Worm (Caenorhabditis elegans) whole organism, L1 larva: ENCODE measurements around the gene T24C12.4.

Source experiments
- C04F5.9 ChIP-seq: sonication (generic microtip); optimal IDR thresholded peaks from 2 replicates; lab custom pipeline; 2016; ENCODE audit warnings: missing genetic modification characterization, missing compliant biosample characterization
- C16A3.4 ChIP-seq: fragments of 150-350 bp; optimal IDR thresholded peaks from 2 replicates; lab custom pipeline; 2014; ENCODE audit warnings: missing biosample characterization, missing genetic modification characterization
- C34B4.2 ChIP-seq: sonication (generic microtip); optimal IDR thresholded peaks from 2 replicates; lab custom pipeline; 2017; ENCODE audit warnings: mild to moderate bottlenecking, missing genetic modification characterization, missing compliant biosample characterization
- F16B12.6 ChIP-seq: fragments of 150-350 bp; optimal IDR thresholded peaks from 2 replicates; lab custom pipeline; 2014; ENCODE audit warnings: missing biosample characterization, missing genetic modification characterization
- Y116A8C.19 ChIP-seq: sonication (generic microtip); optimal IDR thresholded peaks from 2 replicates; lab custom pipeline; 2016; ENCODE audit warnings: missing compliant biosample characterization, missing genetic modification characterization, borderline replicate concordance
- alr-1 ChIP-seq: fragments of 200-800 bp; sonication (Bioruptor generic); optimal IDR thresholded peaks from 2 replicates; lab custom pipeline; 2018; ENCODE audit warnings: borderline replicate concordance, mild to moderate bottlenecking, missing genetic modification characterization, missing compliant biosample characterization
- ama-1 ChIP-seq: fragments of 150-350 bp; optimal IDR thresholded peaks from 2 replicates; lab custom pipeline; 2014
- blmp-1 ChIP-seq: fragments of 150-350 bp; optimal IDR thresholded peaks from 2 replicates; lab custom pipeline; 2014; ENCODE audit warnings: missing biosample characterization, missing genetic modification characterization
- ceh-63 ChIP-seq: fragments of 200-800 bp; sonication (Bioruptor generic); optimal IDR thresholded peaks from 2 replicates; lab custom pipeline; 2018; ENCODE audit warnings: mild to moderate bottlenecking, missing genetic modification characterization, missing compliant biosample characterization
- ceh-82 ChIP-seq, 3 experiments: fragments of 150-350 bp in 1 of 3; sonication (generic microtip) in 2 of 3; optimal IDR thresholded peaks; 2 replicates each; lab custom pipeline; 2014 to 2017; ENCODE audit warnings: missing biosample characterization in 3 of 3, missing genetic modification characterization in 3 of 3
- ceh-90 ChIP-seq: sonication (generic microtip); optimal IDR thresholded peaks from 2 replicates; lab custom pipeline; 2016; ENCODE audit warnings: missing genetic modification characterization, missing compliant biosample characterization
- ces-1 ChIP-seq: fragments of 150-350 bp; optimal IDR thresholded peaks from 2 replicates; lab custom pipeline; 2014; ENCODE audit warnings: missing biosample characterization, missing genetic modification reagents, missing genetic modification characterization
- dsc-1 ChIP-seq: sonication (generic microtip); optimal IDR thresholded peaks from 2 replicates; lab custom pipeline; 2016; ENCODE audit warnings: mild to moderate bottlenecking, missing genetic modification characterization, missing compliant biosample characterization
- efl-1 ChIP-seq, 4 experiments: fragments of 150-350 bp; optimal IDR thresholded peaks in 3 of 4; peaks in 1 of 4; 1 replicate in 1 of 4; 2 replicates in 3 of 4; lab custom pipeline; 2014; ENCODE audit warnings: missing biosample characterization in 2 of 4, missing genetic modification characterization in 2 of 4, missing genetic modification reagents in 2 of 4
- efl-3 ChIP-seq: fragments of 200-800 bp; sonication (Bioruptor generic); optimal IDR thresholded peaks from 2 replicates; lab custom pipeline; 2018; ENCODE audit warnings: mild to moderate bottlenecking, missing genetic modification characterization, missing compliant biosample characterization
- egl-27 ChIP-seq, 2 experiments: fragments of 150-350 bp in 1 of 2; sonication (generic microtip); optimal IDR thresholded peaks; 3 replicates each; lab custom pipeline; 2017 to 2018; ENCODE audit warnings: missing biosample characterization in 2 of 2, missing genetic modification characterization in 2 of 2, missing genetic modification reagents in 2 of 2
- elt-2 ChIP-seq: sonication (generic microtip); optimal IDR thresholded peaks from 2 replicates; lab custom pipeline; 2016; ENCODE audit warnings: missing genetic modification characterization, mild to moderate bottlenecking, inconsistent platforms, missing compliant biosample characterization, missing genetic modification reagents
- fkh-4 ChIP-seq: sonication (generic microtip); optimal IDR thresholded peaks from 2 replicates; lab custom pipeline; 2016; ENCODE audit warnings: missing compliant biosample characterization, missing genetic modification characterization, borderline replicate concordance
- fkh-8 ChIP-seq: sonication (generic microtip); optimal IDR thresholded peaks from 2 replicates; lab custom pipeline; 2016; ENCODE audit warnings: mild to moderate bottlenecking, missing genetic modification characterization, missing compliant biosample characterization
- hlh-4 ChIP-seq: sonication (generic microtip); optimal IDR thresholded peaks from 2 replicates; lab custom pipeline; 2016; ENCODE audit warnings: mild to moderate bottlenecking, missing genetic modification characterization, missing compliant biosample characterization
- hpl-2 ChIP-seq: fragments of 150-350 bp; optimal IDR thresholded peaks from 2 replicates; lab custom pipeline; 2014; ENCODE audit warnings: missing biosample characterization, missing genetic modification reagents, missing genetic modification characterization
- irx-1 ChIP-seq: sonication (generic microtip); optimal IDR thresholded peaks from 2 replicates; lab custom pipeline; 2016; ENCODE audit warnings: missing genetic modification characterization, missing compliant biosample characterization
- isw-1 ChIP-seq: fragments of 200-800 bp; sonication (Bioruptor generic); IDR thresholded peaks from 2 replicates; pipeline ENCODE4 v1.3.6; 2022; ENCODE audit warnings: missing genetic modification characterization, missing compliant biosample characterization
- jun-1 ChIP-seq: fragments of 150-350 bp; optimal IDR thresholded peaks from 2 replicates; lab custom pipeline; 2014; ENCODE audit warnings: missing biosample characterization, missing genetic modification reagents, missing genetic modification characterization
- lin-14 ChIP-seq: fragments of 200-800 bp; sonication (Bioruptor generic); optimal IDR thresholded peaks from 2 replicates; lab custom pipeline; 2018; ENCODE audit warnings: mild to moderate bottlenecking, missing genetic modification characterization, moderate library complexity, missing compliant biosample characterization
- lin-39 ChIP-seq: fragments of 150-350 bp; optimal IDR thresholded peaks from 2 replicates; lab custom pipeline; 2014; ENCODE audit warnings: missing biosample characterization, missing genetic modification reagents, missing genetic modification characterization
- lsy-2 ChIP-seq, 2 experiments: fragments of 150-350 bp; optimal IDR thresholded peaks; 2 replicates each; lab custom pipeline; 2014; ENCODE audit warnings: missing biosample characterization in 2 of 2, missing genetic modification characterization in 2 of 2
- mab-9 ChIP-seq: fragments of 200-800 bp; sonication (Bioruptor generic); IDR thresholded peaks from 2 replicates; pipeline ENCODE4 v1.3.6; 2022; ENCODE audit warnings: missing genetic modification reagents, missing genetic modification characterization, missing compliant biosample characterization
- mdl-1 ChIP-seq, 2 experiments: fragments of 150-350 bp; optimal IDR thresholded peaks; 2 replicates each; lab custom pipeline; 2014 to 2017; ENCODE audit warnings: missing biosample characterization in 2 of 2, missing genetic modification characterization in 2 of 2, inconsistent platforms in 1 of 2
- nhr-12 ChIP-seq: sonication (generic microtip); optimal IDR thresholded peaks from 2 replicates; lab custom pipeline; 2017; ENCODE audit warnings: missing biosample characterization, missing genetic modification characterization
- nhr-20 ChIP-seq: sonication (generic microtip); optimal IDR thresholded peaks from 2 replicates; lab custom pipeline; 2016; ENCODE audit warnings: mild to moderate bottlenecking, missing genetic modification characterization, missing compliant biosample characterization
- nhr-237 ChIP-seq: fragments of 150-350 bp; optimal IDR thresholded peaks from 2 replicates; lab custom pipeline; 2014; ENCODE audit warnings: missing biosample characterization, missing genetic modification characterization
- nhr-28 ChIP-seq: fragments of 150-350 bp; optimal IDR thresholded peaks from 2 replicates; lab custom pipeline; 2014; ENCODE audit warnings: missing biosample characterization, missing genetic modification characterization
- nhr-47 ChIP-seq: sonication (generic microtip); optimal IDR thresholded peaks from 2 replicates; lab custom pipeline; 2016; ENCODE audit warnings: mild to moderate bottlenecking, missing genetic modification characterization, moderate library complexity, missing compliant biosample characterization
- nhr-71 ChIP-seq: sonication (generic microtip); optimal IDR thresholded peaks from 2 replicates; lab custom pipeline; 2016; ENCODE audit warnings: mild to moderate bottlenecking, missing genetic modification characterization, moderate library complexity, missing compliant biosample characterization
- nhr-76 ChIP-seq: sonication (generic microtip); optimal IDR thresholded peaks from 2 replicates; lab custom pipeline; 2017; ENCODE audit warnings: missing biosample characterization, missing genetic modification characterization
- nhr-77 ChIP-seq: fragments of 150-350 bp; optimal IDR thresholded peaks from 2 replicates; lab custom pipeline; 2014; ENCODE audit warnings: missing biosample characterization, missing genetic modification characterization
- nhr-85 ChIP-seq: sonication (generic microtip); peaks from one replicate; lab custom pipeline; 2016; ENCODE audit warnings: missing genetic modification characterization, inconsistent platforms, missing compliant biosample characterization
- pag-3 ChIP-seq: sonication (generic microtip); optimal IDR thresholded peaks from 2 replicates; lab custom pipeline; 2017; ENCODE audit warnings: missing genetic modification characterization, mild to moderate bottlenecking, missing compliant biosample characterization, antibody characterized with exemption, borderline replicate concordance; ENCODE audit not compliant: insufficient read depth
- pax-3 ChIP-seq: fragments of 200-800 bp; sonication (Bioruptor generic); optimal IDR thresholded peaks from 2 replicates; lab custom pipeline; 2018; ENCODE audit warnings: mild to moderate bottlenecking, missing genetic modification characterization, moderate library complexity, missing compliant biosample characterization
- pqm-1 ChIP-seq: sonication (generic microtip); optimal IDR thresholded peaks from 3 replicates; lab custom pipeline; 2017; ENCODE audit warnings: missing biosample characterization, missing genetic modification characterization
- rnt-1 ChIP-seq: sonication (generic microtip); optimal IDR thresholded peaks from 2 replicates; lab custom pipeline; 2016; ENCODE audit warnings: mild to moderate bottlenecking, missing genetic modification characterization, moderate library complexity, missing compliant biosample characterization
- sox-4 ChIP-seq: sonication (generic microtip); optimal IDR thresholded peaks from 2 replicates; lab custom pipeline; 2016; ENCODE audit warnings: missing genetic modification characterization, missing compliant biosample characterization
- sptf-1 ChIP-seq: fragments of 150-350 bp; optimal IDR thresholded peaks from 2 replicates; lab custom pipeline; 2014; ENCODE audit warnings: missing biosample characterization, missing genetic modification characterization
- sup-37 ChIP-seq: fragments of 200-800 bp; sonication (Bioruptor generic); optimal IDR thresholded peaks from 2 replicates; lab custom pipeline; 2018; ENCODE audit warnings: mild to moderate bottlenecking, missing genetic modification characterization, missing compliant biosample characterization
- tbx-2 ChIP-seq: sonication (generic microtip); optimal IDR thresholded peaks from 2 replicates; lab custom pipeline; 2016; ENCODE audit warnings: missing genetic modification characterization, missing compliant biosample characterization
- xbp-1 ChIP-seq: sonication (generic microtip); optimal IDR thresholded peaks from 2 replicates; lab custom pipeline; 2016; ENCODE audit warnings: missing genetic modification characterization, missing compliant biosample characterization
- zag-1 ChIP-seq: fragments of 150-350 bp; optimal IDR thresholded peaks from 2 replicates; lab custom pipeline; 2014; ENCODE audit warnings: missing biosample characterization, missing genetic modification characterization
- zip-4 ChIP-seq: fragments of 200-800 bp; sonication (Bioruptor generic); optimal IDR thresholded peaks from 2 replicates; lab custom pipeline; 2018; ENCODE audit warnings: mild to moderate bottlenecking, missing genetic modification characterization, moderate library complexity, missing compliant biosample characterization
- ztf-11 ChIP-seq, 2 experiments: sonication (generic microtip); optimal IDR thresholded peaks; 2 replicates each; lab custom pipeline; 2016 to 2017; ENCODE audit warnings: missing genetic modification characterization in 2 of 2, missing biosample characterization in 1 of 2, missing compliant biosample characterization in 1 of 2

T24C12.4 gene

ce11 chrX:2233929-2234328, 29.1 kb upstream of the T24C12.4 start, which contains the start of gene T14F9.2 (continued):
- TF ChIP-seq blmp-1 (tag; lab: Kevin White, UChicago) (peak; percentile 39), nhr-76 (tag; lab: Kevin White, UChicago) (no peak), irx-1 (peak; percentile 37), C04F5.9 (peak; percentile 34), ama-1 (lab: Kevin White, UChicago) (no peak), sup-37 (GFP tag; lab: Kevin White, UChicago) (no peak), dsc-1 (tag; lab: Kevin White, UChicago) (no peak), tbx-2 (tag; lab: Kevin White, UChicago) (peak; percentile 45), nhr-77 (tag; lab: Kevin White, UChicago) (no peak), nhr-47 (tag; lab: Kevin White, UChicago) (peak; percentile 62), mab-9 (GFP tag; lab: Robert Waterston, UW) (no peak), pax-3 (tag; lab: Kevin White, UChicago) (no peak), ztf-11 (tag; optimal IDR thresholded peaks at IDR 0.05; lab: Kevin White, UChicago) (no peak), nhr-85 (tag; lab: Kevin White, UChicago) (peak; percentile 79), ceh-90 (tag; lab: Kevin White, UChicago) (peak; percentile 8), mdl-1 (tag; optimal IDR thresholded peaks at IDR 0.05; lab: Kevin White, UChicago) (peak in 1 of 2 experiments; percentile 28), nhr-71 (tag; lab: Kevin White, UChicago) (peak; percentile 69), lsy-2 (tag; optimal IDR thresholded peaks at IDR 0.05; lab: Kevin White, UChicago) (peak; percentile 71 to 79), jun-1 (tag; lab: Kevin White, UChicago) (no peak), ceh-63 (no peak), nhr-12 (tag; lab: Kevin White, UChicago) (no peak), ceh-82 (tag; optimal IDR thresholded peaks at IDR 0.05; lab: Kevin White, UChicago) (no peak), pag-3 (tag; lab: Kevin White, UChicago) (peak; percentile 55), rnt-1 (tag; lab: Kevin White, UChicago) (peak; percentile 63), hpl-2 (GFP tag; lab: Kevin White, UChicago) (no peak), sox-4 (no peak), elt-2 (tag; lab: Kevin White, UChicago) (peak; percentile 20), ces-1 (GFP tag; lab: Kevin White, UChicago) (no peak), C34B4.2 (no peak), lin-39 (tag; lab: Kevin White, UChicago) (no peak), zag-1 (tag; lab: Kevin White, UChicago) (no peak), sptf-1 (no peak), egl-27 (tag; optimal IDR thresholded peaks at IDR 0.05; lab: Kevin White, UChicago) (no peak), nhr-28 (tag; lab: Kevin White, UChicago) (no peak), fkh-8 (tag; lab: Kevin White, UChicago) (no peak), zip-4 (no peak), fkh-4 (tag; lab: Kevin White, UChicago) (no peak), efl-1 (optimal IDR thresholded peaks at IDR 0.05; lab: Kevin White, UChicago) (peak; percentile 44 to 61), efl-1 (GFP tag; optimal IDR thresholded peaks at IDR 0.05 in 1 of 2; lab: Kevin White, UChicago) (peak; percentile 39 to 75), xbp-1 (peak; percentile 33), F16B12.6 (tag; lab: Kevin White, UChicago) (no peak), nhr-20 (tag; lab: Kevin White, UChicago) (peak; percentile 60), lin-14 (GFP tag; lab: Kevin White, UChicago) (no peak), isw-1 (no peak), nhr-237 (tag; lab: Kevin White, UChicago) (no peak), pqm-1 (tag; lab: Kevin White, UChicago) (no peak), alr-1 (tag; lab: Kevin White, UChicago) (no peak), C16A3.4 (no peak), Y116A8C.19 (no peak), hlh-4 (no peak), efl-3 (no peak)
